Worm (Caenorhabditis elegans) whole organism, late embryonic: ENCODE data around the gene R193.1.

Source experiments
- ama-1 ChIP-seq: fragments of 150-350 bp; optimal IDR thresholded peaks from 2 replicates; lab custom pipeline; 2014
- dmd-4 ChIP-seq: sonication (generic microtip); optimal IDR thresholded peaks from 2 replicates; lab custom pipeline; 2016; ENCODE audit warnings: borderline replicate concordance, missing genetic modification characterization, missing compliant biosample characterization
- dve-1 ChIP-seq: sonication (generic microtip); optimal IDR thresholded peaks from 2 replicates; lab custom pipeline; 2017; ENCODE audit warnings: antibody characterized with exemption, mild to moderate bottlenecking, missing genetic modification characterization, missing compliant biosample characterization
- fkh-10 ChIP-seq: fragments of 150-350 bp; optimal IDR thresholded peaks from 2 replicates; lab custom pipeline; 2014; ENCODE audit warnings: missing biosample characterization, missing genetic modification reagents, missing genetic modification characterization
- npax-4 ChIP-seq: sonication (generic microtip); optimal IDR thresholded peaks from 2 replicates; lab custom pipeline; 2016; ENCODE audit warnings: missing genetic modification characterization, missing compliant biosample characterization
- pag-3 ChIP-seq: sonication (generic microtip); optimal IDR thresholded peaks from 2 replicates; lab custom pipeline; 2016; ENCODE audit warnings: missing compliant biosample characterization, missing genetic modification characterization, borderline replicate concordance
- pha-4 ChIP-seq: fragments of 150-350 bp; optimal IDR thresholded peaks from 2 replicates; lab custom pipeline; 2018; ENCODE audit warnings: missing biosample characterization, missing genetic modification reagents, missing genetic modification characterization
- pqm-1 ChIP-seq: sonication (generic microtip); optimal IDR thresholded peaks from 2 replicates; lab custom pipeline; 2016; ENCODE audit warnings: missing genetic modification characterization, missing compliant biosample characterization
- sdc-2 ChIP-seq: sonication (generic microtip); optimal IDR thresholded peaks from 2 replicates; lab custom pipeline; 2016; ENCODE audit warnings: missing genotype, missing genetic modification characterization, missing compliant biosample characterization
- sox-2 ChIP-seq: fragments of 200-800 bp; sonication (Bioruptor generic); IDR thresholded peaks from 2 replicates; pipeline ENCODE4 v1.3.6; 2022; ENCODE audit warnings: missing genetic modification reagents, missing genetic modification characterization, missing compliant biosample characterization
- ttx-3 ChIP-seq: sonication (generic microtip); optimal IDR thresholded peaks from 2 replicates; lab custom pipeline; 2016; ENCODE audit warnings: missing genetic modification reagents, missing genetic modification characterization, missing compliant biosample characterization
- unc-3 ChIP-seq, 2 experiments: fragments of 200-800 bp in 1 of 2; sonication (Bioruptor generic) in 1 of 2; sonication (generic microtip) in 1 of 2; conservative IDR thresholded peaks in 1 of 2; optimal IDR thresholded peaks in 1 of 2; 2 replicates each; pipeline versions ENCODE4 v1.3.6 to Lab custom; 2016 to 2022; ENCODE audit warnings: missing compliant biosample characterization in 2 of 2, missing genetic modification characterization in 2 of 2, missing genetic modification reagents in 1 of 2
- unc-86 ChIP-seq: sonication (generic microtip); optimal IDR thresholded peaks from 2 replicates; lab custom pipeline; 2016; ENCODE audit warnings: missing genetic modification characterization, missing compliant biosample characterization

DNA sequence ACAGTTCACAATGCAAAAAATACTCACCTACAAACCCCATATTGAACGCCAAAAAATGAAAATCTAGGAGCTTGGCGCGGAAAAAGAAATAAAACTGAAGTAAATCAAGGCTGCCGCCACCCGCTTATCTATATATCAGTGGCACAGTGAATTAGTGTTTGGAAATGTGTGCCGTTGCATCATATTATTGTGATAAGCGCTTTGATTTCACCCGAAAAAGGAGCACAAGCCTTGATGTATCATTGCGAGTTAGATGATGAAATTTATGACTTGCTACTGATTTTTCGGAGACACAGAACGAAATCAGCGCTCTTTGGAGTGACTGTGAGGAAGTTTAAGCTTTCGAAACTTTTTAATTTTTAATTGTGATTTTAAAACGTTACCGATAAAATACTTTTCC lies 6.3 kb upstream of the R193.1 start, which contains the start of the genes R193.2 and R193.6:
- TF ChIP-seq fkh-10 (GFP tag; lab: Kevin White, UChicago) (no peak), dmd-4 (tag; lab: Kevin White, UChicago) (no peak), pqm-1 (tag; lab: Kevin White, UChicago) (no peak), pha-4 (no peak), pag-3 (no peak), unc-86 (tag; lab: Kevin White, UChicago) (no peak), sox-2 (no peak), unc-3 (GFP tag; conservative IDR thresholded peaks at IDR 0.05; lab: Robert Waterston, UW) (no peak), unc-3 (tag; optimal IDR thresholded peaks at IDR 0.05; lab: Kevin White, UChicago) (no peak), ttx-3 (tag; lab: Kevin White, UChicago) (no peak), dve-1 (tag; lab: Kevin White, UChicago) (no peak), npax-4 (tag; lab: Kevin White, UChicago) (no peak), sdc-2 (tag; lab: Kevin White, UChicago) (no peak), ama-1 (lab: Kevin White, UChicago) (no peak)
